Fruit fly (Drosophila melanogaster) Kc167 (cell line): ENCODE measurements around the gene Ugt37A2.

Source experiments
- Myc ChIP-seq: fragments of >200 bp; optimal IDR thresholded peaks from 2 replicates; lab custom pipeline; 2017; ENCODE audit warnings: missing external identifiers
- Sin3A ChIP-seq: fragments of >200 bp; optimal IDR thresholded peaks from 2 replicates; lab custom pipeline; 2018; ENCODE audit warnings: missing external identifiers
- h ChIP-seq: fragments of >200 bp; optimal IDR thresholded peaks from 3 replicates; lab custom pipeline; 2018; ENCODE audit warnings: missing external identifiers
- psq ChIP-seq: fragments of >200 bp; optimal IDR thresholded peaks from 2 replicates; lab custom pipeline; 2017; ENCODE audit warnings: missing external identifiers
- ttk ChIP-seq: sonication (Bioruptor generic); optimal IDR thresholded peaks from 2 replicates; lab custom pipeline; 2017; ENCODE audit warnings: missing external identifiers

dm6 chr3R:12719627-12720343, 19.7 kb upstream of the Ugt37A2 start:
- TF ChIP-seq ttk (lab: Kevin White, UChicago) = no peak
- no peak for TF ChIP-seq h (lab: Kevin White, UChicago)
- TF ChIP-seq psq (lab: Kevin White, UChicago) = no peak
- no peak for TF ChIP-seq Sin3A
- no peak for TF ChIP-seq Myc (lab: Kevin White, UChicago)
